Worm (Caenorhabditis elegans) whole organism, L2 larva: ENCODE results near the gene C33F10.8.

Experiments
- C34F6.9 ChIP-seq: fragments of 150-350 bp; optimal IDR thresholded peaks from 2 replicates; lab custom pipeline; 2014; ENCODE audit warnings: missing biosample characterization, missing genetic modification characterization
- F13H6.1 ChIP-seq: sonication (generic microtip); optimal IDR thresholded peaks from 2 replicates; lab custom pipeline; 2016; ENCODE audit warnings: missing genetic modification characterization, missing compliant biosample characterization
- Y55F3AM.14 ChIP-seq: fragments of 200-800 bp; sonication (Bioruptor generic); optimal IDR thresholded peaks from 2 replicates; lab custom pipeline; 2018; ENCODE audit warnings: mild to moderate bottlenecking, missing genetic modification characterization, missing compliant biosample characterization
- ZK546.5 ChIP-seq: sonication (generic microtip); optimal IDR thresholded peaks from 2 replicates; lab custom pipeline; 2017; ENCODE audit warnings: missing biosample characterization, missing genetic modification characterization
- alr-1 ChIP-seq: fragments of 150-350 bp; optimal IDR thresholded peaks from 2 replicates; lab custom pipeline; 2014; ENCODE audit warnings: missing biosample characterization, missing genetic modification characterization
- ama-1 ChIP-seq: fragments of 150-350 bp; optimal IDR thresholded peaks from 2 replicates; lab custom pipeline; 2018; ENCODE audit warnings: inconsistent platforms
- blmp-1 ChIP-seq: sonication (generic microtip); optimal IDR thresholded peaks from 2 replicates; lab custom pipeline; 2017; ENCODE audit warnings: missing genetic modification characterization, mild to moderate bottlenecking, missing compliant biosample characterization, antibody characterized with exemption, moderate library complexity; ENCODE audit not compliant: insufficient read depth
- ceh-16 ChIP-seq: fragments of 150-350 bp; optimal IDR thresholded peaks from 2 replicates; lab custom pipeline; 2014; ENCODE audit warnings: missing biosample characterization, missing genetic modification characterization
- ceh-82 ChIP-seq: fragments of 150-350 bp; optimal IDR thresholded peaks from 2 replicates; lab custom pipeline; 2014; ENCODE audit warnings: missing biosample characterization, missing genetic modification characterization
- crh-2 ChIP-seq: sonication (generic microtip); optimal IDR thresholded peaks from 2 replicates; lab custom pipeline; 2017; ENCODE audit warnings: missing biosample characterization, missing genetic modification characterization
- dmd-4 ChIP-seq: sonication (generic microtip); optimal IDR thresholded peaks from 2 replicates; lab custom pipeline; 2017; ENCODE audit warnings: missing biosample characterization, missing genetic modification characterization
- egl-27 ChIP-seq: sonication (generic microtip); optimal IDR thresholded peaks from 3 replicates; lab custom pipeline; 2017; ENCODE audit warnings: missing biosample characterization, missing genetic modification reagents, missing genetic modification characterization
- fos-1 ChIP-seq: fragments of 150-350 bp; optimal IDR thresholded peaks from 2 replicates; lab custom pipeline; 2014; ENCODE audit warnings: missing biosample characterization, missing genetic modification characterization
- gmeb-1 ChIP-seq: fragments of 150-350 bp; optimal IDR thresholded peaks from 2 replicates; lab custom pipeline; 2014; ENCODE audit warnings: missing biosample characterization, missing genetic modification characterization
- lin-11 ChIP-seq: fragments of 150-350 bp; sonication (generic microtip); optimal IDR thresholded peaks from 2 replicates; lab custom pipeline; 2014; ENCODE audit warnings: missing biosample characterization, missing genetic modification characterization, inconsistent platforms, mixed read lengths
- lin-13 ChIP-seq: fragments of 150-350 bp; optimal IDR thresholded peaks from 2 replicates; lab custom pipeline; 2014; ENCODE audit warnings: missing biosample characterization, missing genetic modification reagents, missing genetic modification characterization
- lin-39 ChIP-seq: fragments of 150-350 bp; optimal IDR thresholded peaks from 2 replicates; lab custom pipeline; 2014; ENCODE audit warnings: missing biosample characterization, missing genetic modification reagents, missing genetic modification characterization
- lsy-2 ChIP-seq, 2 experiments: fragments of 150-350 bp in 1 of 2; sonication (generic microtip) in 1 of 2; optimal IDR thresholded peaks; 2 replicates each; lab custom pipeline; 2014 to 2017; ENCODE audit warnings: missing biosample characterization in 2 of 2, missing genetic modification characterization in 2 of 2
- mab-5 ChIP-seq: fragments of 150-350 bp; optimal IDR thresholded peaks from 2 replicates; lab custom pipeline; 2014; ENCODE audit warnings: missing biosample characterization, missing genetic modification characterization
- mbf-1 ChIP-seq: sonication (generic microtip); optimal IDR thresholded peaks from 2 replicates; lab custom pipeline; 2017; ENCODE audit warnings: missing biosample characterization, missing genetic modification characterization
- nhr-10 ChIP-seq: sonication (generic microtip); optimal IDR thresholded peaks from 2 replicates; lab custom pipeline; 2017; ENCODE audit warnings: missing biosample characterization, missing genetic modification characterization
- nhr-129 ChIP-seq: fragments of 150-350 bp; optimal IDR thresholded peaks from 2 replicates; lab custom pipeline; 2014; ENCODE audit warnings: missing biosample characterization, missing genetic modification characterization
- nhr-237 ChIP-seq: fragments of 150-350 bp; optimal IDR thresholded peaks from 2 replicates; lab custom pipeline; 2014; ENCODE audit warnings: missing biosample characterization, missing genetic modification characterization
- nhr-6 ChIP-seq: fragments of 150-350 bp; optimal IDR thresholded peaks from 2 replicates; lab custom pipeline; 2014; ENCODE audit warnings: missing biosample characterization, missing genetic modification characterization
- peb-1 ChIP-seq: fragments of 150-350 bp; optimal IDR thresholded peaks from 2 replicates; lab custom pipeline; 2014; ENCODE audit warnings: missing biosample characterization, missing genetic modification characterization
- sem-4 ChIP-seq: fragments of 150-350 bp; optimal IDR thresholded peaks from 2 replicates; lab custom pipeline; 2014; ENCODE audit warnings: missing biosample characterization, missing genetic modification reagents, missing genetic modification characterization
- sma-3 ChIP-seq: sonication (generic microtip); optimal IDR thresholded peaks from 2 replicates; lab custom pipeline; 2016; ENCODE audit warnings: missing genetic modification reagents, missing genetic modification characterization, missing compliant biosample characterization
- sma-9 ChIP-seq, 2 experiments: fragments of 150-350 bp in 1 of 2; sonication (generic microtip) in 1 of 2; optimal IDR thresholded peaks; 2 replicates each; lab custom pipeline; 2014 to 2016; ENCODE audit warnings: missing genetic modification characterization in 2 of 2, mild to moderate bottlenecking in 1 of 2, missing biosample characterization in 1 of 2, missing compliant biosample characterization in 1 of 2, missing genetic modification reagents in 1 of 2, moderate library complexity in 1 of 2
- snpc-4 ChIP-seq: fragments of 150-350 bp; optimal IDR thresholded peaks from 2 replicates; lab custom pipeline; 2014; ENCODE audit warnings: missing biosample characterization, missing genetic modification characterization
- unc-55 ChIP-seq: fragments of 150-350 bp; sonication (generic microtip); optimal IDR thresholded peaks from 3 replicates; lab custom pipeline; 2014; ENCODE audit warnings: missing biosample characterization, missing genetic modification reagents, missing genetic modification characterization
- unc-62 ChIP-seq: fragments of 150-350 bp; optimal IDR thresholded peaks from 2 replicates; lab custom pipeline; 2014; ENCODE audit warnings: missing biosample characterization, missing genetic modification reagents, missing genetic modification characterization
- ztf-1 ChIP-seq: fragments of 200-800 bp; sonication (Bioruptor generic); conservative IDR thresholded peaks from 2 replicates; pipeline ENCODE4 v1.3.6; 2022; ENCODE audit warnings: missing genetic modification characterization, missing compliant biosample characterization
- ztf-11 ChIP-seq: sonication (generic microtip); optimal IDR thresholded peaks from 2 replicates; lab custom pipeline; 2017; ENCODE audit warnings: missing biosample characterization, missing genetic modification characterization
- ztf-4 ChIP-seq: fragments of 150-350 bp; optimal IDR thresholded peaks from 2 replicates; lab custom pipeline; 2014; ENCODE audit warnings: missing biosample characterization, missing genetic modification characterization

Gene C33F10.8

DNA sequence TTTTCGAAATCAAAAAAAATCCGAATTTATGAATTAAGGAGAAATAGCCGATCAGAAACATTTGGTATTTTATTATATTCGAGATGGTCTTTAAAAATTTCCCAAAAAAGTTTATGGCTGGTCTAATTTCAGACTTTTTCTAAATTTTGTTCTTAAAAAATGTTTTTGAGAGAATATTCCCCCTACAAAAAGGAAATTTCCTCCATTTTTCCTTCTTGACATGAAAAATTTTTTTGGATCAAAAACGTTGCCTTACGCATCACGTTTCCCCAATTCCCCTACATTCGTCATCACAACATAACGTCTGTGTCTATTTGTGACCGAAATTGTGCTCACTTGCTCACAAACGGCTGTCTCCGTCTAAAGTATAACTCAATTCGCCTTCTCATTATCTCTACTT lies 31.7 kb downstream of the C33F10.8 start:
- TF ChIP-seq snpc-4 (tag; lab: Kevin White, UChicago) (no peak), lin-11 (tag; lab: Kevin White, UChicago) (no peak), C34F6.9 (tag; lab: Kevin White, UChicago) (no peak), ceh-82 (tag; lab: Kevin White, UChicago) (no peak), nhr-237 (tag; lab: Kevin White, UChicago) (no peak), F13H6.1 (tag; lab: Kevin White, UChicago) (no peak)
- TF ChIP-seq, all 48 proteins: peak for 0

- TF ChIP-seq sma-9 (GFP tag; optimal IDR thresholded peaks at IDR 0.05; lab: Kevin White, UChicago), result peak; percentile 76
- TF ChIP-seq sma-9 (tag; optimal IDR thresholded peaks at IDR 0.05; lab: Kevin White, UChicago), result no peak
- TF ChIP-seq mab-5, result peak; percentile 51
- peak; percentile 60 to 76 for TF ChIP-seq lsy-2 (tag; optimal IDR thresholded peaks at IDR 0.05; lab: Kevin White, UChicago)
- no peak for TF ChIP-seq egl-27
- no peak for TF ChIP-seq ZK546.5
- TF ChIP-seq F13H6.1 (tag; lab: Kevin White, UChicago), result peak; percentile 63
- no peak for TF ChIP-seq ama-1 (lab: Kevin White, UChicago)
- TF ChIP-seq mbf-1 (tag; lab: Kevin White, UChicago), result no peak
- peak; percentile 94 for TF ChIP-seq gmeb-1
- TF ChIP-seq sma-3 (GFP tag; lab: Kevin White, UChicago), result peak; percentile 78
- no peak for TF ChIP-seq lin-39 (tag; lab: Kevin White, UChicago)
- peak; percentile 26 for TF ChIP-seq crh-2 (tag; lab: Kevin White, UChicago)
- TF ChIP-seq lin-13 (GFP tag; lab: Kevin White, UChicago), result peak; percentile 15
- TF ChIP-seq C34F6.9 (tag; lab: Kevin White, UChicago), result peak; percentile 55
These were observed 33.8 kb downstream of the C33F10.8 start, which contains the start of gene F26G1.1 for ce11 chrII:4791272-4791671. TSS of gene F26G1.1 (plus strand) at chrII:4791618.

DNA sequence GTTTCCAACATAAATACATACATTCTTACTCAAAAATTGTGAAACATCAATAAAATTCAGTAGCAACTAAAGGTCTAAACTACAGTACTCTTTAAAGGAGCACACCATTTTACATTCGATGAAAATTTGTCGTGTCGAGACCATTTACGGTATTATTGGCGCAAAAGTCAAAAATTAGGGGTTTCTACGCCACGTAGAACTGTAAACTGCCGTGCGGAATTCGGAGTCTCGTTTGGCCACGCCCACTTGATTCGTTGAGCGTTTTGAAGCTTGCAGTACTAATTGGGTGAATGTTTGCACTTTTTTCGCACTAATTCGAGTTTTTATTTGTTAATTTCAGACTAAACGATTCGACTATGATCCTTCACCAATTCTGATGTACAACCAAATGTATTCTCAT lies 34.3 kb downstream of the C33F10.8 start:
- TF ChIP-seq F13H6.1 (tag; lab: Kevin White, UChicago), result no peak
- no peak for TF ChIP-seq lin-13 (GFP tag; lab: Kevin White, UChicago)
- no peak for TF ChIP-seq peb-1
- TF ChIP-seq ceh-82 (tag; lab: Kevin White, UChicago), result no peak
- no peak for TF ChIP-seq gmeb-1
- no peak for TF ChIP-seq nhr-237 (tag; lab: Kevin White, UChicago)
- no peak for TF ChIP-seq sma-9 (GFP tag; optimal IDR thresholded peaks at IDR 0.05; lab: Kevin White, UChicago)
- TF ChIP-seq sma-9 (tag; optimal IDR thresholded peaks at IDR 0.05; lab: Kevin White, UChicago), result no peak
- TF ChIP-seq lin-39 (tag; lab: Kevin White, UChicago), result no peak
- no peak for TF ChIP-seq sem-4 (tag; lab: Kevin White, UChicago)
- TF ChIP-seq dmd-4 (tag; lab: Kevin White, UChicago), result no peak
- TF ChIP-seq, all 48 proteins: peak for 0

- TF ChIP-seq unc-55 (GFP tag; lab: Kevin White, UChicago) (no peak), ZK546.5 (no peak), nhr-10 (tag; lab: Kevin White, UChicago) (no peak), blmp-1 (tag; lab: Kevin White, UChicago) (no peak), peb-1 (no peak), unc-62 (GFP tag; lab: Kevin White, UChicago) (no peak), nhr-6 (tag; lab: Kevin White, UChicago) (no peak), ztf-11 (tag; lab: Kevin White, UChicago) (no peak), ztf-1 (GFP tag; lab: Robert Waterston, UW) (no peak), ztf-4 (tag; lab: Kevin White, UChicago) (no peak), alr-1 (tag; lab: Kevin White, UChicago) (no peak), nhr-129 (no peak), gmeb-1 (no peak), mab-5 (no peak), fos-1 (tag; lab: Kevin White, UChicago) (no peak), sem-4 (tag; lab: Kevin White, UChicago) (no peak), Y55F3AM.14 (GFP tag; lab: Kevin White, UChicago) (no peak), ceh-16 (tag; lab: Kevin White, UChicago) (no peak), F13H6.1 (tag; lab: Kevin White, UChicago) (no peak), crh-2 (tag; lab: Kevin White, UChicago) (no peak)
- TF ChIP-seq, all 48 proteins: peak for 0
These were observed 35.1 kb downstream of the C33F10.8 start, which contains the start of gene F26G1.15 for ce11 chrII:4789835-4790343. TSS of gene F26G1.15 (plus strand) at chrII:4790293.
